Worm (Caenorhabditis elegans) whole organism, late embryonic: Measurements from ENCODE around the gene T04C12.33.

Experiments used
- ama-1 ChIP-seq: fragments of 150-350 bp; optimal IDR thresholded peaks from 2 replicates; lab custom pipeline; 2014
- ceh-18 ChIP-seq: sonication (generic microtip); optimal IDR thresholded peaks from 2 replicates; lab custom pipeline; 2016; ENCODE audit warnings: missing genetic modification characterization, missing compliant biosample characterization
- dve-1 ChIP-seq: sonication (generic microtip); optimal IDR thresholded peaks from 2 replicates; lab custom pipeline; 2017; ENCODE audit warnings: antibody characterized with exemption, mild to moderate bottlenecking, missing genetic modification characterization, missing compliant biosample characterization
- nhr-11 ChIP-seq: fragments of 150-350 bp; optimal IDR thresholded peaks from 2 replicates; lab custom pipeline; 2014; ENCODE audit warnings: missing biosample characterization, missing genetic modification characterization
- nhr-232 ChIP-seq: sonication (generic microtip); optimal IDR thresholded peaks from 2 replicates; lab custom pipeline; 2016; ENCODE audit warnings: missing genetic modification characterization, missing compliant biosample characterization
- odd-2 ChIP-seq: sonication (generic microtip); optimal IDR thresholded peaks from 2 replicates; lab custom pipeline; 2017; ENCODE audit warnings: antibody characterized with exemption, mild to moderate bottlenecking, missing genetic modification characterization, missing compliant biosample characterization
- pat-9 ChIP-seq: fragments of 200-800 bp; sonication (Bioruptor generic); optimal IDR thresholded peaks from 2 replicates; lab custom pipeline; 2018; ENCODE audit warnings: mild to moderate bottlenecking, missing genetic modification characterization, moderate library complexity, missing compliant biosample characterization
- pros-1 ChIP-seq: fragments of 150-350 bp; optimal IDR thresholded peaks from 2 replicates; lab custom pipeline; 2014; ENCODE audit warnings: missing biosample characterization, missing genetic modification reagents, missing genetic modification characterization
- tbx-2 ChIP-seq: sonication (generic microtip); optimal IDR thresholded peaks from 2 replicates; lab custom pipeline; 2016; ENCODE audit warnings: missing genetic modification characterization, missing compliant biosample characterization
- unc-3 ChIP-seq, 2 experiments: fragments of 200-800 bp in 1 of 2; sonication (Bioruptor generic) in 1 of 2; sonication (generic microtip) in 1 of 2; conservative IDR thresholded peaks in 1 of 2; optimal IDR thresholded peaks in 1 of 2; 2 replicates each; pipeline versions ENCODE4 v1.3.6 to Lab custom; 2016 to 2022; ENCODE audit warnings: missing compliant biosample characterization in 2 of 2, missing genetic modification characterization in 2 of 2, missing genetic modification reagents in 1 of 2
- unc-55 ChIP-seq: sonication (generic microtip); optimal IDR thresholded peaks from 2 replicates; lab custom pipeline; 2017; ENCODE audit warnings: missing biosample characterization, missing genetic modification reagents, missing genetic modification characterization
- unc-86 ChIP-seq: sonication (generic microtip); optimal IDR thresholded peaks from 2 replicates; lab custom pipeline; 2016; ENCODE audit warnings: missing genetic modification characterization, missing compliant biosample characterization

DNA sequence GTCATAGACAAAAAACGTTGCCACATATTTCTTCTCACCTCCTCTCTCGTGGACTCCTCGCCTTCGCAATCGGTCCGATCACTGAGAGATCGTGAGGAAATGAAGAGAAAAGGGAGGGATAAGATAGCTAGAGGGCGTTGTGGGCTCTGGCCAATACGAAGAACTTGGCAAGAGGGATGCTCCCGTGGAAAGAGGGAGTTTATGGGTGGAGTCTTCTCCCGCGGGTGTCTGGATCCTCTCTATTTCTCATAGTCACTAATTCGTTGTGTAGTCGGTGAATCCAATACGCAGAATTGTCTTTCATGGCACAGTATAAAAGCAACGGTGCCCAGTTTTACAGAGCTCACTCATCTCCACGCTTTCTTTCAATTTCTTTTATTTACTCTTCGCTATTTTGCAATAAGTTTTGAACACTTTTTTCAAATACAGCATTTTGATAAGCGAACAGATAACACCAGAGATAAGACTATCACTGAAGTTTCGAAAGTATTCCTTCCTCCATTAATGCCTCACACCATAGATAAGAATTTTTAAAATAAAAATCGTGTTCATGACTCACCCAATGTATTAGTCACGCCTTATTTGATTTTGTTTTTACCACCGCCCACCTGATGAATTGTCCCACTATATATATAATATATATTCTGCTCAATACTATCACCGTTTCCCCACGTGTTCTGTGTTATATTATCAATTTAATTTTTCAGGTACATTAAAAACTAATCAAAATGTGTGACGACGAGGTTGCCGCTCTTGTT, 28.5 kb downstream of the T04C12.33 start, which contains the start of gene act-1:
- no peak for TF ChIP-seq unc-86
- TF ChIP-seq pat-9: no peak
- TF ChIP-seq tbx-2 (tag; lab: Kevin White, UChicago): peak; percentile 5
- TF ChIP-seq ceh-18 (tag; lab: Kevin White, UChicago): peak; percentile 84
- TF ChIP-seq pros-1: no peak
- no peak for TF ChIP-seq odd-2 (tag; lab: Kevin White, UChicago)
- no peak for TF ChIP-seq dve-1 (tag; lab: Kevin White, UChicago)
- TF ChIP-seq nhr-11 (tag; lab: Kevin White, UChicago): no peak
- TF ChIP-seq unc-55 (GFP tag; lab: Kevin White, UChicago): peak; percentile 67
- TF ChIP-seq ama-1 (lab: Kevin White, UChicago): no peak
- TF ChIP-seq nhr-232 (tag; lab: Kevin White, UChicago): no peak
- TF ChIP-seq unc-3 (GFP tag; conservative IDR thresholded peaks at IDR 0.05; lab: Robert Waterston, UW): no peak
- TF ChIP-seq unc-3 (tag; optimal IDR thresholded peaks at IDR 0.05; lab: Kevin White, UChicago): no peak
